Worm (Caenorhabditis elegans): ENCODE data around the gene Y66D12A.1.
"Not testable (repeated sequence)": the region's sequence is repeated elsewhere in the genome, so short reads cannot be mapped to it uniquely, and the experiment has no call there.

DNA sequence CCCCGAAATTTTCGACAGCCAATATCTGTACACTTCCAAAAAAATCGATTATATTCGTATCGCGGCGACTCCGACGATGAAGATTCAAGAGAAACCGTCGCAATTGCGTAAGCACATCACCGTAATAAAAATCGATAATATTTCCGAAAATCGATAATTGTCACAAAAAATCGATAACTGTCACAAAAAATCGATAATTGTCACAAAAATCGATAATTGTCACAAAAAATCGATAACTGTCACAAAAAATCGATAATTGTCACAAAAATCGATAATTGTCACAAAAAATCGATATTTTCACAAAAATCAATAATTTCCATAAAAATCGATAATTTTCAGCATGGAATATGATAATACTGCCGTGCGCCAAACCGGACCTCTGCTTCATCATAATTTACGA lies 6.4 kb downstream of the Y66D12A.1 start:
- not testable (repeated sequence) for TF ChIP-seq skn-1 (tag; optimal IDR thresholded peaks at IDR 0.05); pqm-1 (tag; optimal IDR thresholded peaks at IDR 0.05); nhr-77 (tag; optimal IDR thresholded peaks at IDR 0.05); unc-39 (tag; optimal IDR thresholded peaks at IDR 0.05); elt-1 (tag; optimal IDR thresholded peaks at IDR 0.05); lin-15B (tag; optimal IDR thresholded peaks at IDR 0.05); snpc-4 (tag; optimal IDR thresholded peaks at IDR 0.05); egl-27 (tag; optimal IDR thresholded peaks at IDR 0.05); mdl-1 (tag; optimal IDR thresholded peaks at IDR 0.05); ama-1 (optimal IDR thresholded peaks at IDR 0.05); nhr-28 (tag; optimal IDR thresholded peaks at IDR 0.05); ceh-82 (tag; optimal IDR thresholded peaks at IDR 0.05); lin-39 (tag; optimal IDR thresholded peaks at IDR 0.05)
